Worm (Caenorhabditis elegans) whole organism, mixed stage, embryonic: ENCODE data around the gene srt-5.

Experiments
- flh-1 ChIP-seq: fragments of 200-800 bp; sonication (Bioruptor generic); optimal IDR thresholded peaks from 2 replicates; lab custom pipeline; 2018; ENCODE audit warnings: mild to moderate bottlenecking, missing genetic modification characterization, moderate library complexity, missing compliant biosample characterization
- hlh-1 ChIP-seq: fragments of 150-350 bp; optimal IDR thresholded peaks from 2 replicates; lab custom pipeline; 2014; ENCODE audit warnings: missing biosample characterization, missing genetic modification reagents, missing genetic modification characterization
- lin-13 ChIP-seq: fragments of 150-350 bp; optimal IDR thresholded peaks from 2 replicates; lab custom pipeline; 2014; ENCODE audit warnings: missing biosample characterization, missing genetic modification characterization
- mep-1 ChIP-seq: fragments of 150-350 bp; optimal IDR thresholded peaks from 2 replicates; lab custom pipeline; 2017; ENCODE audit warnings: missing biosample characterization, missing genetic modification reagents, missing genetic modification characterization, inconsistent platforms
- nhr-237 ChIP-seq: fragments of 150-350 bp; optimal IDR thresholded peaks from 2 replicates; lab custom pipeline; 2014; ENCODE audit warnings: missing biosample characterization, missing genetic modification characterization
- nhr-28 ChIP-seq: fragments of 150-350 bp; optimal IDR thresholded peaks from 2 replicates; lab custom pipeline; 2014; ENCODE audit warnings: missing biosample characterization, missing genetic modification characterization
- unc-120 ChIP-seq: sonication (generic microtip); optimal IDR thresholded peaks from 2 replicates; lab custom pipeline; 2017; ENCODE audit warnings: missing genetic modification characterization, missing compliant biosample characterization; ENCODE audit not compliant: poor library complexity, severe bottlenecking
- unc-62 ChIP-seq: fragments of 150-350 bp; optimal IDR thresholded peaks from 2 replicates; lab custom pipeline; 2014; ENCODE audit warnings: missing biosample characterization, missing genetic modification reagents, missing genetic modification characterization
- ztf-11 ChIP-seq: fragments of 150-350 bp; optimal IDR thresholded peaks from 2 replicates; lab custom pipeline; 2014; ENCODE audit warnings: missing biosample characterization, missing genetic modification characterization

- TF ChIP-seq ztf-11 (tag; lab: Kevin White, UChicago) (no peak), hlh-1 (tag; lab: Kevin White, UChicago) (no peak), unc-120 (no peak), nhr-28 (no peak), mep-1 (tag; lab: Kevin White, UChicago) (no peak), lin-13 (tag; lab: Kevin White, UChicago) (no peak), flh-1 (GFP tag; lab: Kevin White, UChicago) (no peak), nhr-237 (tag; lab: Kevin White, UChicago) (no peak), unc-62 (GFP tag; lab: Kevin White, UChicago) (no peak)
Measured at ce11 chrV:3038058-3038457, 42.6 kb downstream of the srt-5 start.
